Fruit fly (Drosophila melanogaster) whole organism, embryonic: ENCODE results near the gene APP-BP1.

Experiments used
- Abd-B ChIP-seq: fragments of 200-800 bp; sonication (Bioruptor generic); optimal IDR thresholded peaks from 2 replicates; lab custom pipeline; 2018; ENCODE audit warnings: missing biosample characterization, mild to moderate bottlenecking, missing genetic modification characterization, moderate library complexity
- Atf-2 ChIP-seq: fragments of 200-800 bp; sonication (Bioruptor generic); optimal IDR thresholded peaks from 2 replicates; lab custom pipeline; 2016; ENCODE audit warnings: missing biosample characterization, missing genetic modification characterization
- Awh ChIP-seq: fragments of 200-800 bp; sonication (Bioruptor generic); IDR thresholded peaks from 2 replicates; pipeline ENCODE4, ENCODE4 v1.3.6; 2022; ENCODE audit warnings: missing biosample characterization, missing genetic modification characterization
- CG10274 ChIP-seq: fragments of 200-800 bp; sonication (Bioruptor generic); optimal IDR thresholded peaks from 3 replicates; lab custom pipeline; 2017; ENCODE audit warnings: missing biosample characterization, mild to moderate bottlenecking, missing genetic modification characterization
- CG10321 ChIP-seq: fragments of 200-800 bp; sonication (Bioruptor generic); IDR thresholded peaks from 2 replicates; pipeline ENCODE4 v1.3.6; 2022; ENCODE audit warnings: missing biosample characterization, missing genetic modification characterization
- CG10959 ChIP-seq: fragments of 200-800 bp; sonication (Bioruptor generic); IDR thresholded peaks from 2 replicates; pipeline ENCODE4 v1.3.6; 2022; ENCODE audit warnings: missing biosample characterization, missing genetic modification characterization
- CG11247 ChIP-seq: fragments of 200-800 bp; sonication (Bioruptor generic); IDR thresholded peaks from 2 replicates; pipeline ENCODE4 v1.3.6; 2022; ENCODE audit warnings: missing biosample characterization, missing genetic modification characterization
- CG14014 ChIP-seq: fragments of 200-800 bp; sonication (Bioruptor generic); IDR thresholded peaks from 2 replicates; pipeline ENCODE4 v1.3.6; 2022; ENCODE audit warnings: missing biosample characterization, missing genetic modification characterization
- CG1529 ChIP-seq: fragments of 200-800 bp; sonication (Bioruptor generic); optimal IDR thresholded peaks from 3 replicates; lab custom pipeline; 2018; ENCODE audit warnings: missing biosample characterization, missing genetic modification characterization
- CG16779 ChIP-seq: fragments of 200-800 bp; sonication (Bioruptor generic); IDR thresholded peaks from 2 replicates; pipeline ENCODE4 v1.3.6; 2022; ENCODE audit warnings: missing biosample characterization, missing genetic modification characterization
- CG16813 ChIP-seq: fragments of 200-800 bp; sonication (Bioruptor generic); IDR thresholded peaks from 3 replicates; pipeline ENCODE4 v1.3.6; 2022; ENCODE audit warnings: missing biosample characterization, missing genetic modification characterization; ENCODE audit not compliant: partially characterized antibody
- CG17912 ChIP-seq: fragments of 200-800 bp; sonication (Bioruptor generic); optimal IDR thresholded peaks from 2 replicates; lab custom pipeline; 2018; ENCODE audit warnings: missing biosample characterization, mild to moderate bottlenecking, missing genetic modification characterization
- CG2129 ChIP-seq: fragments of 200-800 bp; sonication (Bioruptor generic); IDR thresholded peaks from 2 replicates; pipeline ENCODE4 v1.3.6; 2022; ENCODE audit warnings: missing biosample characterization, missing genetic modification characterization; ENCODE audit not compliant: partially characterized antibody
- CG32767 ChIP-seq: fragments of 200-800 bp; sonication (Bioruptor generic); IDR thresholded peaks from 2 replicates; pipeline ENCODE4 v1.3.6; 2022; ENCODE audit warnings: missing biosample characterization, missing genetic modification characterization
- CG3995 ChIP-seq: fragments of 200-800 bp; sonication (Bioruptor generic); optimal IDR thresholded peaks from 3 replicates; lab custom pipeline; 2016; ENCODE audit warnings: missing biosample characterization, missing genetic modification characterization
- CG4282 ChIP-seq: fragments of 200-800 bp; sonication (Bioruptor generic); optimal IDR thresholded peaks from 2 replicates; lab custom pipeline; 2016; ENCODE audit warnings: missing biosample characterization, missing genetic modification characterization
- CG4424 ChIP-seq: fragments of 200-800 bp; sonication (Bioruptor generic); optimal IDR thresholded peaks from 3 replicates; lab custom pipeline; 2016; ENCODE audit warnings: missing biosample characterization, missing genetic modification characterization
- CG6254 ChIP-seq: fragments of 200-800 bp; sonication (Bioruptor generic); optimal IDR thresholded peaks from 3 replicates; lab custom pipeline; 2017; ENCODE audit warnings: mild to moderate bottlenecking, missing biosample characterization, missing genetic modification reagents, missing genetic modification characterization
- CG6683 ChIP-seq: fragments of 200-800 bp; sonication (Bioruptor generic); optimal IDR thresholded peaks from 2 replicates; lab custom pipeline; 2017; ENCODE audit warnings: missing biosample characterization, mild to moderate bottlenecking, missing genetic modification characterization, missing genetic modification reagents
- CG6689 ChIP-seq: fragments of 200-800 bp; sonication (Bioruptor generic); IDR thresholded peaks from 2 replicates; pipeline ENCODE4 v1.3.6; 2022; ENCODE audit warnings: missing biosample characterization, missing genetic modification characterization
- CG7556 ChIP-seq: fragments of 200-800 bp; sonication (Bioruptor generic); optimal IDR thresholded peaks from 2 replicates; lab custom pipeline; 2017; ENCODE audit warnings: missing biosample characterization, mild to moderate bottlenecking, missing genetic modification characterization
- CG7745 ChIP-seq: fragments of 200-800 bp; sonication (Bioruptor generic); optimal IDR thresholded peaks from 2 replicates; lab custom pipeline; 2018; ENCODE audit warnings: missing biosample characterization, mild to moderate bottlenecking, missing genetic modification characterization, moderate library complexity
- Chrac-16 ChIP-seq: fragments of 200-800 bp; sonication (Bioruptor generic); optimal IDR thresholded peaks from 3 replicates; lab custom pipeline; 2016; ENCODE audit warnings: missing biosample characterization, missing genetic modification characterization
- D19B ChIP-seq: fragments of 200-800 bp; sonication (Bioruptor generic); optimal IDR thresholded peaks from 2 replicates; lab custom pipeline; 2017; ENCODE audit warnings: missing biosample characterization, mild to moderate bottlenecking, missing genetic modification characterization
- Dek ChIP-seq: fragments of 200-800 bp; sonication (Bioruptor generic); optimal IDR thresholded peaks from 3 replicates; lab custom pipeline; 2019; ENCODE audit warnings: missing biosample characterization, mild to moderate bottlenecking, missing genetic modification characterization, moderate library complexity
- Dll ChIP-seq: fragments of 200-800 bp; sonication (Bioruptor generic); IDR thresholded peaks from 4 replicates; pipeline ENCODE4 v1.3.6; 2022; ENCODE audit warnings: missing biosample characterization, missing genetic modification characterization; ENCODE audit not compliant: partially characterized antibody
- Eip74EF ChIP-seq, 2 experiments: fragments of 200-800 bp in 1 of 2; fragments of >200 bp in 1 of 2; sonication (Bioruptor generic) in 1 of 2; optimal IDR thresholded peaks; 2 replicates each; lab custom pipeline; 2017 to 2019; ENCODE audit warnings: missing biosample characterization in 2 of 2, missing genetic modification characterization in 2 of 2, mild to moderate bottlenecking in 1 of 2, moderate library complexity in 1 of 2
- Ets97D ChIP-seq: fragments of 200-800 bp; sonication (Bioruptor generic); optimal IDR thresholded peaks from 3 replicates; lab custom pipeline; 2016; ENCODE audit warnings: missing biosample characterization, missing genetic modification characterization
- HHEX ChIP-seq: fragments of 200-800 bp; sonication (Bioruptor generic); optimal IDR thresholded peaks from 3 replicates; lab custom pipeline; 2017; ENCODE audit warnings: missing biosample characterization, mild to moderate bottlenecking, missing genetic modification characterization, missing genetic modification reagents
- Hmx ChIP-seq: fragments of 200-800 bp; sonication (Bioruptor generic); optimal IDR thresholded peaks from 2 replicates; lab custom pipeline; 2016; ENCODE audit warnings: missing biosample characterization, missing genetic modification characterization
- Lpt ChIP-seq: fragments of >200 bp; optimal IDR thresholded peaks from 2 replicates; lab custom pipeline; 2018; ENCODE audit warnings: missing biosample characterization, missing genetic modification characterization
- MBD-R2 ChIP-seq: fragments of 200-800 bp; sonication (Bioruptor generic); IDR thresholded peaks from 2 replicates; pipeline ENCODE4 v1.3.6; 2022; ENCODE audit warnings: missing biosample characterization, missing genetic modification characterization
- Optix ChIP-seq: fragments of 200-800 bp; sonication (Bioruptor generic); IDR thresholded peaks from 3 replicates; pipeline ENCODE4 v1.3.6; 2022; ENCODE audit warnings: missing biosample characterization, missing genetic modification characterization
- Scr ChIP-seq: fragments of 200-800 bp; sonication (Bioruptor generic); IDR thresholded peaks from 2 replicates; pipeline ENCODE4 v1.3.6; 2022; ENCODE audit warnings: missing biosample characterization, missing genetic modification characterization; ENCODE audit not compliant: partially characterized antibody
- Vsx1 ChIP-seq: fragments of 200-800 bp; sonication (Bioruptor generic); optimal IDR thresholded peaks from 2 replicates; lab custom pipeline; 2017; ENCODE audit warnings: missing biosample characterization, mild to moderate bottlenecking, missing genetic modification characterization, missing genetic modification reagents
- ab ChIP-seq: fragments of 200-800 bp; sonication (Bioruptor generic); optimal IDR thresholded peaks from 2 replicates; lab custom pipeline; 2016; ENCODE audit warnings: missing biosample characterization, missing genetic modification characterization
- bigmax ChIP-seq: fragments of 200-800 bp; sonication (Bioruptor generic); optimal IDR thresholded peaks from 2 replicates; lab custom pipeline; 2018; ENCODE audit warnings: missing biosample characterization, mild to moderate bottlenecking, missing genetic modification characterization
- btn ChIP-seq: fragments of 200-800 bp; sonication (Bioruptor generic); optimal IDR thresholded peaks from 2 replicates; lab custom pipeline; 2016; ENCODE audit warnings: missing biosample characterization, missing genetic modification characterization
- cwo ChIP-seq: fragments of 200-800 bp; sonication (Bioruptor generic); optimal IDR thresholded peaks from 3 replicates; lab custom pipeline; 2017; ENCODE audit warnings: missing biosample characterization, missing genetic modification characterization, mild to moderate bottlenecking, moderate library complexity, missing genetic modification reagents
- fd64A ChIP-seq: fragments of 200-800 bp; sonication (Bioruptor generic); optimal IDR thresholded peaks from 3 replicates; lab custom pipeline; 2018; ENCODE audit warnings: missing biosample characterization, mild to moderate bottlenecking, missing genetic modification characterization
- grn ChIP-seq: fragments of 200-800 bp; sonication (Bioruptor generic); optimal IDR thresholded peaks from 3 replicates; lab custom pipeline; 2017; ENCODE audit warnings: missing biosample characterization, missing genetic modification characterization
- gt ChIP-seq: fragments of 200-800 bp; sonication (Bioruptor generic); IDR thresholded peaks from 2 replicates; pipeline ENCODE4 v1.3.6; 2022; ENCODE audit warnings: missing biosample characterization, missing genetic modification characterization
- nau ChIP-seq: fragments of 200-800 bp; sonication (Bioruptor generic); optimal IDR thresholded peaks from 3 replicates; lab custom pipeline; 2017; ENCODE audit warnings: missing biosample characterization, mild to moderate bottlenecking, missing genetic modification characterization, missing genetic modification reagents
- nmo ChIP-seq: fragments of 200-800 bp; sonication (Bioruptor generic); optimal IDR thresholded peaks from 2 replicates; lab custom pipeline; 2018; ENCODE audit warnings: missing biosample characterization, mild to moderate bottlenecking, missing genetic modification characterization, moderate library complexity
- org-1 ChIP-seq: fragments of 200-800 bp; sonication (Bioruptor generic); optimal IDR thresholded peaks from 2 replicates; lab custom pipeline; 2017; ENCODE audit warnings: missing biosample characterization, missing genetic modification characterization
- pfk ChIP-seq: fragments of 200-800 bp; sonication (Bioruptor generic); optimal IDR thresholded peaks from 2 replicates; lab custom pipeline; 2018; ENCODE audit warnings: missing biosample characterization, mild to moderate bottlenecking, missing genetic modification characterization, moderate library complexity
- pho ChIP-seq: fragments of 200-800 bp; sonication (Bioruptor generic); optimal IDR thresholded peaks from 2 replicates; lab custom pipeline; 2016; ENCODE audit warnings: missing biosample characterization, missing genetic modification characterization
- pita ChIP-seq: fragments of 200-800 bp; sonication (Bioruptor generic); optimal IDR thresholded peaks from 2 replicates; lab custom pipeline; 2017; ENCODE audit warnings: missing biosample characterization, mild to moderate bottlenecking, missing genetic modification characterization
- sob ChIP-seq: fragments of 200-800 bp; sonication (Bioruptor generic); IDR thresholded peaks from 2 replicates; pipeline ENCODE4 v1.3.6; 2022; ENCODE audit warnings: missing biosample characterization, missing genetic modification characterization
- unpg ChIP-seq: fragments of 200-800 bp; sonication (Bioruptor generic); optimal IDR thresholded peaks from 3 replicates; lab custom pipeline; 2018; ENCODE audit warnings: missing biosample characterization, mild to moderate bottlenecking, missing genetic modification characterization, moderate library complexity
- vvl ChIP-seq: fragments of 200-800 bp; sonication (Bioruptor generic); IDR thresholded peaks from 2 replicates; pipeline ENCODE4 v1.3.6; 2022; ENCODE audit warnings: missing biosample characterization, missing genetic modification characterization

APP-BP1 gene

DNA sequence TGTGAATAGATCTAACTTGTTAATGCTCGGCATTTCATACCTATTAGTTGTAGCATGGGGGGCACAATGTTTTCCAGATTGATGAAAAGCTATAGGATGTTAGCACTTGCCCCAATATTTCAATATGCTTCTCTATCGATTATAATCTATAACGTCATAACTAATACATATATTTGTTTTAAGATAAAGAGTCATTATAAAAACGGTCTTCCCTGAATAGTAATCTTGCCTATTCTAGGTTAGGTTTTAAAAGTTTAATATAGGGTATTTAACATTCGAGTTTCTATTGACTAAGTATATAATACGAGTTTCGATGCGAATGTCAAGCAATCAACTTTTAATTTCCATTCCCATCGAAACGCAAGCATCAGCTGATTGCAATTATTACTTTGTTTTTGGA, 37.0 kb upstream of the APP-BP1 start, which contains the start of the genes CG6321 and Blos2 (continued):
- TF ChIP-seq CG6689 (peak; percentile 72), CG32767 (GFP tag; lab: Robert Waterston, UW) (0 out of 2 replicates have a peak, but pooled peaks have one; percentile 21), org-1 (GFP tag; lab: Kevin White, UChicago) (peak; percentile 63), fd64A (GFP tag; lab: Kevin White, UChicago) (peak; percentile 13), nau (GFP tag; lab: Kevin White, UChicago) (peak; percentile 63), ab (GFP tag; lab: Kevin White, UChicago) (no peak), pita (no peak), Scr (GFP tag; lab: Robert Waterston, UW) (no peak), sob (peak; percentile 76), pho (GFP tag; lab: Kevin White, UChicago) (peak; percentile 29), Atf-2 (GFP tag; lab: Kevin White, UChicago) (peak; percentile 11), Hmx (GFP tag; lab: Kevin White, UChicago) (no peak), CG16779 (no peak), CG14014 (peak; percentile 51), nmo (GFP tag; lab: Kevin White, UChicago) (peak; percentile 85), CG10274 (GFP tag; lab: Kevin White, UChicago) (peak; percentile 24), cwo (peak; percentile 65), CG6254 (GFP tag; lab: Kevin White, UChicago) (peak; percentile 23), pfk (GFP tag; lab: Kevin White, UChicago) (no peak), CG10959 (GFP tag; lab: Robert Waterston, UW) (peak; percentile 27; the same call in 1 of the 2 replicates), CG7556 (GFP tag; lab: Kevin White, UChicago) (peak; percentile 79), grn (GFP tag; lab: Kevin White, UChicago) (peak; percentile 21), CG16813 (GFP tag; lab: Robert Waterston, UW) (no peak), Lpt (GFP tag; lab: Kevin White, UChicago) (no peak), CG6683 (GFP tag; lab: Kevin White, UChicago) (peak; percentile 50), btn (GFP tag; lab: Kevin White, UChicago) (no peak), Eip74EF (GFP tag; optimal IDR thresholded peaks at IDR 0.05; lab: Kevin White, UChicago) (peak in 1 of 2 experiments; percentile 84), CG2129 (GFP tag; lab: Robert Waterston, UW) (no peak), Dek (tag; lab: Kevin White, UChicago) (peak; percentile 73), CG10321 (no peak), bigmax (peak; percentile 93), CG3995 (no peak), HHEX (GFP tag; lab: Kevin White, UChicago) (peak; percentile 72), MBD-R2 (GFP tag; lab: Robert Waterston, UW) (peak; percentile 81), unpg (GFP tag; lab: Kevin White, UChicago) (peak; percentile 87), CG7745 (no peak), CG4424 (peak; percentile 73), CG11247 (peak; percentile 50), Awh (GFP tag; lab: Robert Waterston, UW) (no peak; the same call in 1 of the 2 replicates), D19B (GFP tag; lab: Kevin White, UChicago) (peak; percentile 98), gt (GFP tag; lab: Robert Waterston, UW) (no peak), Chrac-16 (GFP tag; lab: Kevin White, UChicago) (peak; percentile 55), CG1529 (GFP tag; lab: Kevin White, UChicago) (peak; percentile 59), Optix (GFP tag; lab: Robert Waterston, UW) (no peak), Abd-B (GFP tag; lab: Kevin White, UChicago) (peak; percentile 76), vvl (GFP tag; lab: Robert Waterston, UW) (peak; percentile 88), Vsx1 (GFP tag; lab: Kevin White, UChicago) (peak; percentile 34), Ets97D (GFP tag; lab: Kevin White, UChicago) (peak; percentile 30), Dll (no peak), CG17912 (GFP tag; lab: Kevin White, UChicago) (no peak), CG4282 (GFP tag; lab: Kevin White, UChicago) (no peak)
